Fruit fly (Drosophila melanogaster) whole organism, embryonic: ENCODE results near the gene galla-2.

ENCODE experiments used
- Abd-B ChIP-seq: fragments of 200-800 bp; sonication (Bioruptor generic); optimal IDR thresholded peaks from 2 replicates; lab custom pipeline; 2018; ENCODE audit warnings: missing biosample characterization, mild to moderate bottlenecking, missing genetic modification characterization, moderate library complexity
- B-H2 ChIP-seq: fragments of 200-800 bp; sonication (Bioruptor generic); optimal IDR thresholded peaks from 2 replicates; lab custom pipeline; 2018; ENCODE audit warnings: missing biosample characterization, mild to moderate bottlenecking, missing genetic modification characterization
- CG10462 ChIP-seq: fragments of 200-800 bp; sonication (Bioruptor generic); optimal IDR thresholded peaks from 2 replicates; lab custom pipeline; 2016; ENCODE audit warnings: missing biosample characterization, missing genetic modification characterization
- CG11085 ChIP-seq: fragments of 200-800 bp; sonication (Bioruptor generic); IDR thresholded peaks from 2 replicates; pipeline ENCODE4 v1.3.6; 2022; ENCODE audit warnings: missing biosample characterization, missing genetic modification characterization
- CG12659 ChIP-seq: fragments of 200-800 bp; sonication (Bioruptor generic); optimal IDR thresholded peaks from 3 replicates; lab custom pipeline; 2017; ENCODE audit warnings: mild to moderate bottlenecking, missing biosample characterization, missing genetic modification reagents, missing genetic modification characterization
- CG12942 ChIP-seq: fragments of 200-800 bp; sonication (Bioruptor generic); optimal IDR thresholded peaks from 3 replicates; lab custom pipeline; 2016; ENCODE audit warnings: missing biosample characterization, missing genetic modification characterization
- CG15269 ChIP-seq: fragments of 200-800 bp; sonication (Bioruptor generic); optimal IDR thresholded peaks from 2 replicates; lab custom pipeline; 2018; ENCODE audit warnings: missing biosample characterization, mild to moderate bottlenecking, missing genetic modification characterization, moderate library complexity
- CG16815 ChIP-seq: fragments of 200-800 bp; sonication (Bioruptor generic); optimal IDR thresholded peaks from 3 replicates; lab custom pipeline; 2017; ENCODE audit warnings: missing biosample characterization, mild to moderate bottlenecking, missing genetic modification characterization
- CG17612 ChIP-seq: fragments of 200-800 bp; sonication (Bioruptor generic); IDR thresholded peaks from 2 replicates; pipeline ENCODE4 v1.3.6; 2022; ENCODE audit warnings: missing biosample characterization, missing genetic modification characterization
- CG2120 ChIP-seq: fragments of 200-800 bp; sonication (Bioruptor generic); optimal IDR thresholded peaks from 3 replicates; lab custom pipeline; 2016; ENCODE audit warnings: missing biosample characterization, missing genetic modification characterization
- CG2678 ChIP-seq: fragments of 200-800 bp; sonication (Bioruptor generic); optimal IDR thresholded peaks from 3 replicates; lab custom pipeline; 2019; ENCODE audit warnings: missing biosample characterization, mild to moderate bottlenecking, missing genetic modification characterization, moderate library complexity
- CG30403 ChIP-seq: fragments of 200-800 bp; sonication (Bioruptor generic); optimal IDR thresholded peaks from 3 replicates; lab custom pipeline; 2016; ENCODE audit warnings: missing biosample characterization, missing genetic modification characterization
- CG32532 ChIP-seq: fragments of 200-800 bp; sonication (Bioruptor generic); IDR thresholded peaks from 2 replicates; pipeline ENCODE4 v1.3.6; 2022; ENCODE audit warnings: missing biosample characterization, missing genetic modification characterization
- CG3281 ChIP-seq: fragments of 200-800 bp; sonication (Bioruptor generic); optimal IDR thresholded peaks from 3 replicates; lab custom pipeline; 2017; ENCODE audit warnings: missing biosample characterization, mild to moderate bottlenecking, missing genetic modification characterization
- CG34376 ChIP-seq: fragments of 200-800 bp; sonication (Bioruptor generic); optimal IDR thresholded peaks from 2 replicates; lab custom pipeline; 2018; ENCODE audit warnings: missing biosample characterization, mild to moderate bottlenecking, missing genetic modification characterization
- CG4854 ChIP-seq: fragments of 200-800 bp; sonication (Bioruptor generic); optimal IDR thresholded peaks from 2 replicates; lab custom pipeline; 2016; ENCODE audit warnings: missing biosample characterization, missing genetic modification characterization, inconsistent platforms
- CG7271 ChIP-seq: fragments of 200-800 bp; sonication (Bioruptor generic); optimal IDR thresholded peaks from 2 replicates; lab custom pipeline; 2018; ENCODE audit warnings: missing biosample characterization, mild to moderate bottlenecking, missing genetic modification characterization, moderate library complexity
- CG7372 ChIP-seq: fragments of 200-800 bp; sonication (Bioruptor generic); IDR thresholded peaks from 2 replicates; pipeline ENCODE4 v1.3.6; 2022; ENCODE audit warnings: missing biosample characterization, missing genetic modification characterization
- Deaf1 ChIP-seq: fragments of 200-800 bp; optimal IDR thresholded peaks from 3 replicates; lab custom pipeline; 2019; ENCODE audit warnings: missing biosample characterization, mild to moderate bottlenecking, missing genetic modification characterization, moderate library complexity
- Dp ChIP-seq: fragments of 200-800 bp; sonication (Bioruptor generic); optimal IDR thresholded peaks from 2 replicates; lab custom pipeline; 2018; ENCODE audit warnings: missing biosample characterization, mild to moderate bottlenecking, missing genetic modification characterization, moderate library complexity
- Eip74EF ChIP-seq, 2 experiments: fragments of 200-800 bp in 1 of 2; fragments of >200 bp in 1 of 2; sonication (Bioruptor generic) in 1 of 2; optimal IDR thresholded peaks; 2 replicates each; lab custom pipeline; 2017 to 2019; ENCODE audit warnings: missing biosample characterization in 2 of 2, missing genetic modification characterization in 2 of 2, mild to moderate bottlenecking in 1 of 2, moderate library complexity in 1 of 2
- Gug ChIP-seq: fragments of 200-800 bp; sonication (Bioruptor generic); IDR thresholded peaks from 4 replicates; pipeline ENCODE4 v1.3.6; 2022; ENCODE audit warnings: missing biosample characterization, missing genetic modification characterization
- MESR4 ChIP-seq: fragments of 200-800 bp; sonication (Bioruptor generic); optimal IDR thresholded peaks from 2 replicates; lab custom pipeline; 2018; ENCODE audit warnings: missing biosample characterization, mild to moderate bottlenecking, missing genetic modification characterization, moderate library complexity
- Opbp ChIP-seq: fragments of 200-800 bp; sonication (Bioruptor generic); IDR thresholded peaks from 3 replicates; pipeline ENCODE4 v1.3.6; 2022; ENCODE audit warnings: missing biosample characterization, missing genetic modification characterization; ENCODE audit not compliant: partially characterized antibody
- Pdp1 ChIP-seq, 2 experiments: fragments of 200-800 bp; sonication (Bioruptor generic); optimal IDR thresholded peaks; 3 replicates each; lab custom pipeline; 2016; ENCODE audit warnings: missing biosample characterization in 2 of 2, missing genetic modification characterization in 2 of 2, mild to moderate bottlenecking in 1 of 2, moderate library complexity in 1 of 2
- Rfx ChIP-seq: fragments of 200-800 bp; sonication (Bioruptor generic); IDR thresholded peaks from 2 replicates; pipeline ENCODE4 v1.3.6; 2022; ENCODE audit warnings: missing biosample characterization, missing genetic modification characterization
- Usf ChIP-seq: fragments of 200-800 bp; sonication (Bioruptor generic); optimal IDR thresholded peaks from 2 replicates; lab custom pipeline; 2017; ENCODE audit warnings: missing genotype, missing biosample characterization, missing genetic modification characterization
- bigmax ChIP-seq: fragments of 200-800 bp; sonication (Bioruptor generic); optimal IDR thresholded peaks from 2 replicates; lab custom pipeline; 2018; ENCODE audit warnings: missing biosample characterization, mild to moderate bottlenecking, missing genetic modification characterization
- cato ChIP-seq: fragments of 200-800 bp; sonication (Bioruptor generic); optimal IDR thresholded peaks from 2 replicates; lab custom pipeline; 2016; ENCODE audit warnings: missing biosample characterization, missing genetic modification characterization, borderline replicate concordance
- crc ChIP-seq: fragments of 200-800 bp; sonication (Bioruptor generic); optimal IDR thresholded peaks from 2 replicates; lab custom pipeline; 2016; ENCODE audit warnings: missing biosample characterization, missing genetic modification characterization
- en ChIP-seq: fragments of 200-800 bp; sonication (Bioruptor generic); optimal IDR thresholded peaks from 2 replicates; lab custom pipeline; 2016; ENCODE audit warnings: missing biosample characterization, missing genetic modification characterization
- gro ChIP-seq: fragments of 200-800 bp; sonication (Bioruptor generic); optimal IDR thresholded peaks from 2 replicates; lab custom pipeline; 2016; ENCODE audit warnings: missing biosample characterization, missing genetic modification characterization
- gsb-n ChIP-seq: fragments of 200-800 bp; sonication (Bioruptor generic); optimal IDR thresholded peaks from 3 replicates; lab custom pipeline; 2018; ENCODE audit warnings: missing biosample characterization, mild to moderate bottlenecking, missing genetic modification characterization
- hb ChIP-seq: fragments of 200-800 bp; sonication (Bioruptor generic); IDR thresholded peaks from 3 replicates; pipeline ENCODE4 v1.3.6; 2022; ENCODE audit warnings: missing biosample characterization, missing genetic modification characterization; ENCODE audit not compliant: partially characterized antibody
- her ChIP-seq: fragments of 200-800 bp; sonication (Bioruptor generic); optimal IDR thresholded peaks from 2 replicates; lab custom pipeline; 2016; ENCODE audit warnings: missing biosample characterization, missing genetic modification characterization
- hkb ChIP-seq, 2 experiments: fragments of 200-800 bp in 1 of 2; fragments of >200 bp in 1 of 2; sonication (Bioruptor generic) in 1 of 2; IDR thresholded peaks in 1 of 2; optimal IDR thresholded peaks in 1 of 2; 2 replicates each; pipeline versions ENCODE4 v1.3.6 to Lab custom; 2017 to 2022; ENCODE audit warnings: missing biosample characterization in 1 of 2, missing genetic modification characterization in 1 of 2
- ind ChIP-seq: fragments of 200-800 bp; sonication (Bioruptor generic); optimal IDR thresholded peaks from 3 replicates; lab custom pipeline; 2016; ENCODE audit warnings: missing biosample characterization, missing genetic modification characterization
- insv ChIP-seq, 2 experiments: fragments of 200-800 bp; sonication (Bioruptor generic); optimal IDR thresholded peaks; 3 replicates each; lab custom pipeline; 2016 to 2018; ENCODE audit warnings: missing biosample characterization in 2 of 2, missing genetic modification characterization in 2 of 2
- jing ChIP-seq: fragments of 200-800 bp; sonication (Bioruptor generic); optimal IDR thresholded peaks from 2 replicates; lab custom pipeline; 2018; ENCODE audit warnings: missing biosample characterization, mild to moderate bottlenecking, missing genetic modification characterization
- mam ChIP-seq: fragments of 200-800 bp; sonication (Bioruptor generic); optimal IDR thresholded peaks from 3 replicates; lab custom pipeline; 2016; ENCODE audit warnings: missing biosample characterization, missing genetic modification characterization
- nau ChIP-seq: fragments of 200-800 bp; sonication (Bioruptor generic); optimal IDR thresholded peaks from 3 replicates; lab custom pipeline; 2017; ENCODE audit warnings: missing biosample characterization, mild to moderate bottlenecking, missing genetic modification characterization, missing genetic modification reagents
- ssp ChIP-seq: fragments of 200-800 bp; sonication (Bioruptor generic); IDR thresholded peaks from 2 replicates; pipeline ENCODE4 v1.3.6; 2022; ENCODE audit warnings: missing biosample characterization, missing genetic modification characterization
- ttk ChIP-seq: fragments of 200-800 bp; sonication (Bioruptor generic); IDR thresholded peaks from 2 replicates; pipeline ENCODE4 v2.1.2; 2022; ENCODE audit warnings: missing biosample characterization, missing genetic modification characterization
- wor ChIP-seq: fragments of 200-800 bp; sonication (Bioruptor generic); IDR thresholded peaks from 2 replicates; pipeline ENCODE4 v1.3.6; 2022; ENCODE audit warnings: missing biosample characterization, missing genetic modification characterization
- zen ChIP-seq: fragments of 200-800 bp; sonication (Bioruptor generic); optimal IDR thresholded peaks from 3 replicates; lab custom pipeline; 2018; ENCODE audit warnings: missing biosample characterization, mild to moderate bottlenecking, missing genetic modification characterization, moderate library complexity

The galla-2 gene

dm6 chr3L:10835228-10835627 is 47.5 kb upstream of the galla-2 start, which contains the start of gene tna:
TSS of gene tna (plus strand) at chr3L:10835528.
- TF ChIP-seq zen (tag; lab: Kevin White, UChicago) (no peak), CG7372 (GFP tag; lab: Robert Waterston, UW) (0 out of 2 replicates have a peak, but pooled peaks have one; percentile 38), MESR4 (GFP tag; lab: Kevin White, UChicago) (no peak), Pdp1 (GFP tag; optimal IDR thresholded peaks at IDR 0.05; lab: Kevin White, UChicago) (no peak), Usf (no peak)

dm6 chr3L:10837869-10838783 is 44.6 kb upstream of the galla-2 start:
- TF ChIP-seq crc (GFP tag; lab: Kevin White, UChicago) (peak; percentile 31), ttk (GFP tag; lab: Robert Waterston, UW) (peak; percentile 72), wor (GFP tag; lab: Robert Waterston, UW) (peak; percentile 47; the same call in 1 of the 2 replicates), CG34376 (GFP tag; lab: Kevin White, UChicago) (no peak), CG2120 (GFP tag; lab: Kevin White, UChicago) (peak; percentile 68), CG11085 (0 out of 2 replicates have a peak, but pooled peaks have one; percentile 21), CG10462 (GFP tag; lab: Kevin White, UChicago) (no peak), CG4854 (GFP tag; lab: Kevin White, UChicago) (peak; percentile 30), her (GFP tag; lab: Kevin White, UChicago) (peak; percentile 24), Dp (no peak), CG12942 (GFP tag; lab: Kevin White, UChicago) (peak; percentile 46), nau (GFP tag; lab: Kevin White, UChicago) (peak; percentile 44), ind (GFP tag; lab: Kevin White, UChicago) (peak; percentile 55), insv (GFP tag; optimal IDR thresholded peaks at IDR 0.05; lab: Kevin White, UChicago) (no peak), gsb-n (peak; percentile 10), en (peak; percentile 8), CG2678 (tag; lab: Kevin White, UChicago) (peak; percentile 72), CG7271 (tag; lab: Kevin White, UChicago) (no peak), Eip74EF (GFP tag; optimal IDR thresholded peaks at IDR 0.05; lab: Kevin White, UChicago) (peak in 1 of 2 experiments; percentile 18), Gug (GFP tag; lab: Robert Waterston, UW) (peak; percentile 46; the same call in 2 of the 4 replicates), hb (GFP tag; lab: Robert Waterston, UW) (no peak), Rfx (GFP tag; lab: Robert Waterston, UW) (peak; percentile 69), Abd-B (GFP tag; lab: Kevin White, UChicago) (peak; percentile 61), CG17612 (GFP tag; lab: Robert Waterston, UW) (peak; percentile 29; the same call in 1 of the 2 replicates), CG30403 (GFP tag; lab: Kevin White, UChicago) (peak; percentile 73), Deaf1 (tag; lab: Kevin White, UChicago) (peak; percentile 26), cato (peak; percentile 57), ssp (GFP tag; lab: Robert Waterston, UW) (peak; percentile 49; the same call in 1 of the 2 replicates), bigmax (GFP tag; lab: Kevin White, UChicago) (no peak), gro (GFP tag; lab: Kevin White, UChicago) (peak; percentile 6), B-H2 (GFP tag; lab: Kevin White, UChicago) (no peak), Opbp (GFP tag; lab: Robert Waterston, UW) (no peak), hkb (optimal IDR thresholded peaks at IDR 0.05; lab: Kevin White, UChicago) (no peak), hkb (GFP tag; IDR thresholded peaks at IDR 0.05; lab: Robert Waterston, UW) (peak; percentile 72), CG32532 (GFP tag; lab: Robert Waterston, UW) (peak; percentile 73), jing (GFP tag; lab: Kevin White, UChicago) (peak; percentile 31), mam (GFP tag; lab: Kevin White, UChicago) (peak; percentile 49), CG15269 (peak; percentile 78), CG12659 (GFP tag; lab: Kevin White, UChicago) (peak; percentile 58), CG3281 (GFP tag; lab: Kevin White, UChicago) (peak; percentile 66), CG16815 (GFP tag; lab: Kevin White, UChicago) (peak; percentile 5)
